Worm (Caenorhabditis elegans) whole organism, L3 larva: Measurements from ENCODE around the gene pod-2.

Source experiments
- aly-2 ChIP-seq: fragments of 150-350 bp; optimal IDR thresholded peaks from 2 replicates; lab custom pipeline; 2014; ENCODE audit warnings: missing biosample characterization, missing genetic modification characterization
- ceh-82 ChIP-seq: fragments of 150-350 bp; optimal IDR thresholded peaks from 2 replicates; lab custom pipeline; 2014; ENCODE audit warnings: missing biosample characterization, missing genetic modification characterization
- fkh-10 ChIP-seq: sonication (generic microtip); optimal IDR thresholded peaks from 2 replicates; lab custom pipeline; 2017; ENCODE audit warnings: missing biosample characterization, missing genetic modification reagents, missing genetic modification characterization
- lin-15B ChIP-seq: fragments of 150-350 bp; optimal IDR thresholded peaks from 2 replicates; lab custom pipeline; 2014; ENCODE audit warnings: missing biosample characterization, missing genetic modification characterization
- lin-39 ChIP-seq: fragments of 150-350 bp; optimal IDR thresholded peaks from 2 replicates; lab custom pipeline; 2018; ENCODE audit warnings: missing biosample characterization, missing genetic modification reagents, missing genetic modification characterization
- mdl-1 ChIP-seq: fragments of 150-350 bp; optimal IDR thresholded peaks from 2 replicates; lab custom pipeline; 2014; ENCODE audit warnings: missing biosample characterization, missing genetic modification characterization
- nfya-1 ChIP-seq: sonication (generic microtip); optimal IDR thresholded peaks from 2 replicates; lab custom pipeline; 2017; ENCODE audit warnings: missing genetic modification characterization, mild to moderate bottlenecking, missing compliant biosample characterization, antibody characterized with exemption, moderate library complexity; ENCODE audit not compliant: insufficient read depth
- nhr-12 ChIP-seq: fragments of 150-350 bp; optimal IDR thresholded peaks from 2 replicates; lab custom pipeline; 2014; ENCODE audit warnings: missing biosample characterization, missing genetic modification characterization
- nhr-25 ChIP-seq: sonication (generic microtip); optimal IDR thresholded peaks from 2 replicates; lab custom pipeline; 2017; ENCODE audit warnings: missing biosample characterization, missing genetic modification characterization
- pha-4 ChIP-seq: fragments of 150-350 bp; optimal IDR thresholded peaks from 2 replicates; lab custom pipeline; 2014; ENCODE audit warnings: missing biosample characterization, missing genetic modification reagents, missing genetic modification characterization
- unc-62 ChIP-seq: fragments of 150-350 bp; sonication (generic microtip); optimal IDR thresholded peaks from 4 replicates; lab custom pipeline; 2014; ENCODE audit warnings: missing biosample characterization, missing genetic modification reagents, missing genetic modification characterization
- ztf-11 ChIP-seq: fragments of 150-350 bp; optimal IDR thresholded peaks from 2 replicates; lab custom pipeline; 2014; ENCODE audit warnings: missing biosample characterization, missing genetic modification characterization
- ztf-4 ChIP-seq: fragments of 150-350 bp; optimal IDR thresholded peaks from 2 replicates; lab custom pipeline; 2014; ENCODE audit warnings: missing biosample characterization, missing genetic modification characterization

ce11 chrII:1127676-1128075 lies 8.9 kb upstream of the pod-2 start, which contains the start of gene taf-6.1:
- TF ChIP-seq aly-2, result no peak
- no peak for TF ChIP-seq nhr-12 (tag; lab: Kevin White, UChicago)
- TF ChIP-seq lin-39 (tag; lab: Kevin White, UChicago), result no peak
- TF ChIP-seq fkh-10 (GFP tag; lab: Kevin White, UChicago), result no peak
- TF ChIP-seq unc-62 (GFP tag; lab: Kevin White, UChicago), result no peak
- TF ChIP-seq lin-15B, result no peak
- TF ChIP-seq pha-4 (tag; lab: Kevin White, UChicago), result no peak
- no peak for TF ChIP-seq nfya-1 (tag; lab: Kevin White, UChicago)
- TF ChIP-seq ztf-4, result no peak
- no peak for TF ChIP-seq mdl-1 (tag; lab: Kevin White, UChicago)
- no peak for TF ChIP-seq ztf-11
- no peak for TF ChIP-seq nhr-25 (tag; lab: Kevin White, UChicago)
- no peak for TF ChIP-seq ceh-82 (tag; lab: Kevin White, UChicago)
